Fruit fly (Drosophila melanogaster): ENCODE results near the gene CG15330.

The CG15330 gene

dm6 chrX:7979202-7979601, 23.3 kb downstream of the CG15330 start:
- TF ChIP-seq OdsH (GFP tag; optimal IDR thresholded peaks at IDR 0.05), result no peak
- TF ChIP-seq dl (GFP tag; optimal IDR thresholded peaks at IDR 0.05; ENCODE audit: insufficient read depth in 1 of 2, partially characterized antibody in 2 of 2), result no peak
- no peak for TF ChIP-seq br (GFP tag; optimal IDR thresholded peaks at IDR 0.05)
- no peak for TF ChIP-seq CG9705 (GFP tag; optimal IDR thresholded peaks at IDR 0.05)

dm6 chrX:7980786-7981185, 24.9 kb downstream of the CG15330 start:
- no peak for TF ChIP-seq Rel (GFP tag; optimal IDR thresholded peaks at IDR 0.05)
- no peak for TF ChIP-seq Rel (tag; optimal IDR thresholded peaks at IDR 0.05)
- no peak for TF ChIP-seq Dif (GFP tag; optimal IDR thresholded peaks at IDR 0.05; ENCODE audit: partially characterized antibody)
- no peak for TF ChIP-seq foxo (GFP tag; optimal IDR thresholded peaks at IDR 0.05)
- no peak for TF ChIP-seq Vsx2 (GFP tag; optimal IDR thresholded peaks at IDR 0.05; ENCODE audit: partially characterized antibody)
- no peak for TF ChIP-seq woc (GFP tag; optimal IDR thresholded peaks at IDR 0.05)
- TF ChIP-seq Hr78 (GFP tag; optimal IDR thresholded peaks at IDR 0.05), result no peak
- TF ChIP-seq rgr (GFP tag; optimal IDR thresholded peaks at IDR 0.05), result no peak
- TF ChIP-seq CG32264 (GFP tag; optimal IDR thresholded peaks at IDR 0.05), result no peak
- no peak for TF ChIP-seq N (GFP tag; optimal IDR thresholded peaks at IDR 0.05)
- no peak for TF ChIP-seq dmrt93B (GFP tag; optimal IDR thresholded peaks at IDR 0.05)
- no peak for TF ChIP-seq CrebA (GFP tag; optimal IDR thresholded peaks at IDR 0.05; ENCODE audit: borderline replicate concordance)
- TF ChIP-seq h (GFP tag; optimal IDR thresholded peaks at IDR 0.05), result no peak
- TF ChIP-seq sv (GFP tag; optimal IDR thresholded peaks at IDR 0.05), result no peak
- no peak for TF ChIP-seq HLH106 (tag; optimal IDR thresholded peaks at IDR 0.05)
- no peak for TF ChIP-seq Jra (GFP tag; optimal IDR thresholded peaks at IDR 0.05)
- no peak for TF ChIP-seq psq (GFP tag; optimal IDR thresholded peaks at IDR 0.05)
- TF ChIP-seq jim (GFP tag; optimal IDR thresholded peaks at IDR 0.05), result no peak

dm6 chrX:7986551-7986950, 30.7 kb downstream of the CG15330 start:
- TF ChIP-seq CG9705 (GFP tag; optimal IDR thresholded peaks at IDR 0.05), result peak; percentile 9
- TF ChIP-seq HLH106 (tag; optimal IDR thresholded peaks at IDR 0.05), result peak; percentile 25
- TF ChIP-seq psq (GFP tag; optimal IDR thresholded peaks at IDR 0.05), result no peak

- TF ChIP-seq Sp1 (GFP tag; optimal IDR thresholded peaks at IDR 0.05) (no peak), CG32264 (GFP tag; optimal IDR thresholded peaks at IDR 0.05) (no peak), br (GFP tag; optimal IDR thresholded peaks at IDR 0.05) (no peak), h (GFP tag; optimal IDR thresholded peaks at IDR 0.05) (no peak), Dfd (GFP tag; optimal IDR thresholded peaks at IDR 0.05) (no peak), Dif (GFP tag; optimal IDR thresholded peaks at IDR 0.05; ENCODE audit: partially characterized antibody) (no peak), lola (GFP tag; optimal IDR thresholded peaks at IDR 0.05) (no peak), CG9705 (GFP tag; optimal IDR thresholded peaks at IDR 0.05) (no peak), CrebA (GFP tag; optimal IDR thresholded peaks at IDR 0.05; ENCODE audit: borderline replicate concordance) (no peak), Myc (optimal IDR thresholded peaks at IDR 0.05) (no peak), foxo (GFP tag; optimal IDR thresholded peaks at IDR 0.05) (no peak), Rel (GFP tag; optimal IDR thresholded peaks at IDR 0.05) (no peak), Rel (tag; optimal IDR thresholded peaks at IDR 0.05) (no peak), ey (GFP tag; optimal IDR thresholded peaks at IDR 0.05) (no peak), dsf (GFP tag; optimal IDR thresholded peaks at IDR 0.05; ENCODE audit: borderline replicate concordance) (no peak), rgr (GFP tag; optimal IDR thresholded peaks at IDR 0.05) (no peak), usp (GFP tag; optimal IDR thresholded peaks at IDR 0.05) (no peak), Mio (GFP tag; optimal IDR thresholded peaks at IDR 0.05) (no peak), woc (GFP tag; optimal IDR thresholded peaks at IDR 0.05) (no peak)
Measured at dm6 chrX:7995171-7995747, 39.4 kb downstream of the CG15330 start, which contains the start of gene Tbh. Tbh (plus strand) TSS chrX:7995697.
